Fruit fly (Drosophila melanogaster): ENCODE results near the gene CG43185.

Gene CG43185

DNA sequence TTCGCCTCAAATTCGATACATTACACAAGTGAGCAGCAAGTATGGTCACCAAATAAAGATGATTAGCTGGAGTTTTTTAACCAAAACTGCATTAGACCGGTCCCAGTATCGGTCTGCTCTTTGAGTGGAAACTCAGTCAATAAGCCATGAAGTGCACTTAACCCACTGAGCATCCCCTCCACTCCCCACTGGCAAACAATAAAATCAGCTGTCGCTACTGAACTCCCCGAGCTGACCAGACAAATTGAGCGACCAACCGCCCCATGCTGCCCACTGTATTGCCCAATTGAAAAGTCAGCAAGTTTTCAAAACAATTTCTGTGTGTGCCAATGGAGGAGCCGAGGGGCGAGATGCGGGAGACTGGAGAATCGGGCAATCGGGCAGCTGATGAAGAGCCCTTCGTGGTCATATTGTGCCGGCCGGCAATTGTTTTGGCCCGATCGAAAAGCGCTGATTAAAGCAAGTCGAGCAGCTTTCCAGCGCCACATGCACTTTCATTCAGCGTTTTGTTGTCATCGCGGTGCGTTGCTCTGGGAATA is 14.6 kb downstream of the CG43185 start (continued):
- TF ChIP-seq HLH4C (GFP tag; IDR thresholded peaks at IDR 0.05; ENCODE audit: partially characterized antibody) (0 out of 3 replicates have a peak, but pooled peaks have one; percentile 29), Deaf1 (tag; optimal IDR thresholded peaks at IDR 0.05) (peak; percentile 18), az2 (GFP tag; optimal IDR thresholded peaks at IDR 0.05) (no peak), z (GFP tag; IDR thresholded peaks at IDR 0.05) (peak; percentile 65; the same call in 1 of the 3 replicates), gsb-n (tag; optimal IDR thresholded peaks at IDR 0.05) (no peak), CG6765 (GFP tag; optimal IDR thresholded peaks at IDR 0.05) (no peak)

DNA sequence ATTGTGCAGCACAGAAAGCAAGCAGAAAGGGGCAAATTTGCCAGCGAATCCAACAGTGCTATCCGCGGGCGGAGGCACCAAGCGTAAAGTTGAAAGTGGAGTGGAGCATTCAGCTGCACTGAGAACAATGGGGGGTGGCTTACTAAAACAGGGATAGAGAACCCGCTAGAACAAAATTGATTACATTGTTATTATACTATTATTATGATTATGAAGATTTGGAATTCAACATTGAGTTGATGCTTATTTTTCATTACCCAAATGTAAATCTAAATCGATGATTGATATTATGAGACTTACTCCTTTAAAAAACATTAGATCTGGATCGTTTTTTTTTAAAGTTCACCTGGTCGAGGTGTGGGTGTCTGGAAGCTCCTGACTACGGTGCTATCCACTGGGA is 16.9 kb downstream of the CG43185 start:
- TF ChIP-seq Hr3 (GFP tag; optimal IDR thresholded peaks at IDR 0.05) (no peak), CG11695 (GFP tag; IDR thresholded peaks at IDR 0.05) (no peak), Drgx (GFP tag; IDR thresholded peaks at IDR 0.05) (peak; percentile 24; the same call in 1 of the 2 replicates), rib (GFP tag; IDR thresholded peaks at IDR 0.05) (no peak), aop (GFP tag; IDR thresholded peaks at IDR 0.05) (no peak), C15 (GFP tag; IDR thresholded peaks at IDR 0.05) (no peak)

DNA sequence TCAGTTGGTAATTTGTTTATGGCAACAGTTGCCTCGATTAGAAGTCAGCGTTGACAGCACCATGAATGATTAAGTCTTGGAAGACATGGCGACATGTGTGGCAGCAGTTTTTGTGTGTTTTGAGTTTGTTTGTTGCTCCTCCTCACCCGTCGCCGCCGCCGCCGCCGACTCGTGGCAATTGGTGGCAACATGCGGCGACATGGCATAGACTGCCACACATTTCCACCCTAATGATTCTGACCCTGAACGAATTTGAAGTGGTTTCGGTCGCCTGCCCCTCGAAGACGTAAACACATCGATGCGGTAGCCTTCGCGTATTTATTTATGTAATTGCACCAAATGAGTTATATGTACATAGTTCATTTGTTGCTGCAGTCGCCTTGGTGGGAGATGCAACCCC is 18.2 kb downstream of the CG43185 start:
- TF ChIP-seq Optix (GFP tag; IDR thresholded peaks at IDR 0.05) (no peak), trh (GFP tag; optimal IDR thresholded peaks at IDR 0.05) (no peak), fd3F (GFP tag; optimal IDR thresholded peaks at IDR 0.05) (no peak), gsb-n (tag; optimal IDR thresholded peaks at IDR 0.05) (peak; percentile 58), CG16779 (GFP tag; IDR thresholded peaks at IDR 0.05) (no peak), CG17612 (GFP tag; IDR thresholded peaks at IDR 0.05) (no peak), CG31224 (GFP tag; IDR thresholded peaks at IDR 0.05) (no peak), CG4404 (GFP tag; IDR thresholded peaks at IDR 0.05) (no peak), CG8924 (tag; optimal IDR thresholded peaks at IDR 0.05) (no peak), cg (GFP tag; optimal IDR thresholded peaks at IDR 0.05) (no peak), org-1 (GFP tag; optimal IDR thresholded peaks at IDR 0.05) (peak; percentile 1), MESR4 (GFP tag; optimal IDR thresholded peaks at IDR 0.05) (no peak), gro (GFP tag; optimal IDR thresholded peaks at IDR 0.05) (no peak), CG13287 (GFP tag; IDR thresholded peaks at IDR 0.05; ENCODE audit: partially characterized antibody) (no peak), kni (GFP tag; optimal IDR thresholded peaks at IDR 0.05) (no peak), CG42726 (GFP tag; IDR thresholded peaks at IDR 0.05; ENCODE audit: partially characterized antibody) (no peak), HLHmδ (GFP tag; optimal IDR thresholded peaks at IDR 0.05) (peak; percentile 34), Hsf (GFP tag; optimal IDR thresholded peaks at IDR 0.05) (no peak), zen (tag; optimal IDR thresholded peaks at IDR 0.05) (peak; percentile 78), Sox102F (GFP tag; optimal IDR thresholded peaks at IDR 0.05) (no peak), CG18599 (GFP tag; optimal IDR thresholded peaks at IDR 0.05) (no peak), twi (tag; optimal IDR thresholded peaks at IDR 0.05) (peak; percentile 85), dmrt11E (tag; optimal IDR thresholded peaks at IDR 0.05) (no peak), Trl (optimal IDR thresholded peaks at IDR 0.05) (no peak), Trl (GFP tag; optimal IDR thresholded peaks at IDR 0.05) (no peak), dpn (GFP tag; optimal IDR thresholded peaks at IDR 0.05) (no peak), crol (GFP tag; IDR thresholded peaks at IDR 0.05) (peak; percentile 64), slp2 (GFP tag; optimal IDR thresholded peaks at IDR 0.05) (no peak), exex (tag; optimal IDR thresholded peaks at IDR 0.05) (no peak), CG10565 (GFP tag; optimal IDR thresholded peaks at IDR 0.05) (no peak), Dek (tag; optimal IDR thresholded peaks at IDR 0.05) (no peak), cad (GFP tag; optimal IDR thresholded peaks at IDR 0.05) (no peak), ato (GFP tag; IDR thresholded peaks at IDR 0.05; ENCODE audit: partially characterized antibody) (no peak), br (optimal IDR thresholded peaks at IDR 0.05) (no peak), CG1647 (GFP tag; optimal IDR thresholded peaks at IDR 0.05) (no peak), CG11247 (GFP tag; IDR thresholded peaks at IDR 0.05) (no peak), ara (GFP tag; IDR thresholded peaks at IDR 0.05) (0 out of 2 replicates have a peak, but pooled peaks have one; percentile 6), grau (tag; optimal IDR thresholded peaks at IDR 0.05) (no peak)

Data from whole organism, embryonic.